Worm (Caenorhabditis elegans): Measurements from ENCODE around the gene srj-52.
A peak's percentile ranks its signal among the peaks of the same experiment; 100 is the strongest.

The srj-52 gene

DNA sequence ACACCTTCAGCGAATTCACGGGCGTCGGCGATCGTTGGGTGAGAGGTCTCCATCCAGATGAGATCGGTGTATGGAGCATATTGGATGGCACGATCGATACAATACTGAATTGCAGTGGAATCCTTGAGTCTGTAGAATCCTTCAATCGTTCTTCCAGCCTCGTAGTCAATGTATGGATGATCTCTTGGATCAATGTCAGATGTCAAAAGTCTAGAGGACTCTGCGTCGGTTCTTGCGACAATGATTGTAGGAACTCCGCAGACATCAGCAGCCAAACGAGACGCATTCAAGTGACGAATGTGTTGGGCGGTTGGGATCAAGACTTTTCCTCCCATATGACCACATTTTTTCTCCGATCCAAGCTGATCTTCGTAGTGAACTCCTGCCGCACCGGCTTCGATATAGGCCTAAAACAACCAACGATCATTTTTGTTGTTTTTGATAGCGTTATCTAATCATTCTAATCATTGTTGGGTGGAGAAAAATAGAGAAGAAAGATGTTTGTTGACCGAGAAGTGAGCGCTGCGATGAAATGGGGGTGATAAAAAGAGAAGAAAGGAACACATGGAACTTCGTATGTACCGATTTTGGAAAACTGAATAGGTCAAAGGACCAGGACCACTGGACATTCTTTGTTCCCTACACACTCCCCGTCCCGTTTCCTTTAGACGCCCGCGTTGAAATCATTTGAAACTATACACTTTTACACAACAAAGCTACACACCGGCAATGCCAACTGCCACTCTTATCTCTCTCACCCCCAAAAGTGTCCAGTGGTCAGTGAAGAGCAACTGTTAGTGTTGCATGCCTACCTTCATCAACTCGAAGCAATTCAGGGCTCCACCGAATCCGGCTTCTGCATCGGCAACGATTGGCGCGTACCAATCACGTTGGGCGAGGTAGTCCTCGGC, 31.0 kb upstream of the srj-52 start (continued):
- TF ChIP-seq B0261.1 (tag; optimal IDR thresholded peaks at IDR 0.05): no peak
- TF ChIP-seq lsl-1 (GFP tag; optimal IDR thresholded peaks at IDR 0.05): no peak
- no peak for TF ChIP-seq dpff-1 (tag; optimal IDR thresholded peaks at IDR 0.05)
- TF ChIP-seq unc-62 (GFP tag; optimal IDR thresholded peaks at IDR 0.05): no peak
- no peak for TF ChIP-seq zfh-2 (GFP tag; conservative IDR thresholded peaks at IDR 0.05)
- TF ChIP-seq let-607 (tag; optimal IDR thresholded peaks at IDR 0.05): peak; percentile 0 to 33
- TF ChIP-seq nfyb-1 (GFP tag; IDR thresholded peaks at IDR 0.05): peak; percentile 10; the same call in 1 of the 2 replicates
- no peak for TF ChIP-seq ztf-25 (GFP tag; IDR thresholded peaks at IDR 0.05)
- TF ChIP-seq ceh-79 (tag; optimal IDR thresholded peaks at IDR 0.05): no peak
- no peak for TF ChIP-seq repo-1 (tag; optimal IDR thresholded peaks at IDR 0.05)
- no peak for TF ChIP-seq bed-1 (GFP tag; IDR thresholded peaks at IDR 0.05)
- no peak for TF ChIP-seq dpl-1 (GFP tag; optimal IDR thresholded peaks at IDR 0.05)
- TF ChIP-seq tlf-1 (GFP tag; optimal IDR thresholded peaks at IDR 0.05): no peak
- no peak for TF ChIP-seq tbx-9 (tag; optimal IDR thresholded peaks at IDR 0.05; ENCODE audit: borderline replicate concordance)
- TF ChIP-seq T26A5.8 (tag; optimal IDR thresholded peaks at IDR 0.05): no peak
- TF ChIP-seq lag-1 (GFP tag; IDR thresholded peaks at IDR 0.05): no peak
- TF ChIP-seq F57C9.4 (tag; optimal IDR thresholded peaks at IDR 0.05): no peak
- TF ChIP-seq F23B12.7 (tag; optimal IDR thresholded peaks at IDR 0.05; ENCODE audit: insufficient read depth): no peak
- TF ChIP-seq rec-8 (tag; optimal IDR thresholded peaks at IDR 0.05): no peak
- no peak for TF ChIP-seq hsf-1 (GFP tag; IDR thresholded peaks at IDR 0.05)
- TF ChIP-seq rcor-1 (GFP tag; IDR thresholded peaks at IDR 0.05): no peak
- no peak for TF ChIP-seq B0019.2 (GFP tag; conservative IDR thresholded peaks at IDR 0.05)
- peak; percentile 18; the same call in 1 of the 2 replicates for TF ChIP-seq Y95B8A.8 (GFP tag; IDR thresholded peaks at IDR 0.05)
- no peak for TF ChIP-seq ztf-18 (tag; optimal IDR thresholded peaks at IDR 0.05)
- TF ChIP-seq F52B5.7 (tag; optimal IDR thresholded peaks at IDR 0.05): no peak
- peak; percentile 29 for TF ChIP-seq nhr-80 (tag; optimal IDR thresholded peaks at IDR 0.05)
- TF ChIP-seq B0035.1 (tag; optimal IDR thresholded peaks at IDR 0.05): no peak
- TF ChIP-seq K11D2.4 (GFP tag; IDR thresholded peaks at IDR 0.05): peak; percentile 32; the same call in 1 of the 2 replicates
- no peak for TF ChIP-seq bed-2 (GFP tag; IDR thresholded peaks at IDR 0.05)
- no peak for TF ChIP-seq nhr-27 (tag; optimal IDR thresholded peaks at IDR 0.05)
- TF ChIP-seq ztf-6 (GFP tag; IDR thresholded peaks at IDR 0.05): no peak
- TF ChIP-seq Y56A3A.18 (GFP tag; IDR thresholded peaks at IDR 0.05): peak; percentile 41; the same call in 1 of the 2 replicates
- TF ChIP-seq sdz-38 (tag; optimal IDR thresholded peaks at IDR 0.05): no peak
- no peak for TF ChIP-seq unc-130 (GFP tag; optimal IDR thresholded peaks at IDR 0.05)
- no peak for TF ChIP-seq atf-7 (tag; optimal IDR thresholded peaks at IDR 0.05)
- TF ChIP-seq zim-3 (tag; optimal IDR thresholded peaks at IDR 0.05): no peak
- no peak for TF ChIP-seq ceh-40 (GFP tag; IDR thresholded peaks at IDR 0.05)
- TF ChIP-seq madf-8 (GFP tag; conservative IDR thresholded peaks at IDR 0.05): no peak
- no peak for TF ChIP-seq attf-6 (GFP tag; IDR thresholded peaks at IDR 0.05)
- TF ChIP-seq nhr-179 (tag; optimal IDR thresholded peaks at IDR 0.05): no peak
- TF ChIP-seq Y53F4B.3 (GFP tag; IDR thresholded peaks at IDR 0.05): no peak

All from whole organism, young adult.